Worm (Caenorhabditis elegans) whole organism, late embryonic: Measurements from ENCODE around the gene F46F5.16.

Source experiments
- Y22D7AL.16 ChIP-seq: sonication (generic microtip); optimal IDR thresholded peaks from 2 replicates; lab custom pipeline; 2016; ENCODE audit warnings: missing genetic modification characterization, missing compliant biosample characterization
- pat-9 ChIP-seq: fragments of 200-800 bp; sonication (Bioruptor generic); optimal IDR thresholded peaks from 2 replicates; lab custom pipeline; 2018; ENCODE audit warnings: mild to moderate bottlenecking, missing genetic modification characterization, moderate library complexity, missing compliant biosample characterization
- pha-4 ChIP-seq: fragments of 150-350 bp; optimal IDR thresholded peaks from 2 replicates; lab custom pipeline; 2018; ENCODE audit warnings: missing biosample characterization, missing genetic modification reagents, missing genetic modification characterization
- pqm-1 ChIP-seq: sonication (generic microtip); optimal IDR thresholded peaks from 2 replicates; lab custom pipeline; 2016; ENCODE audit warnings: missing genetic modification characterization, missing compliant biosample characterization
- ttx-3 ChIP-seq: sonication (generic microtip); optimal IDR thresholded peaks from 2 replicates; lab custom pipeline; 2016; ENCODE audit warnings: missing genetic modification reagents, missing genetic modification characterization, missing compliant biosample characterization

DNA sequence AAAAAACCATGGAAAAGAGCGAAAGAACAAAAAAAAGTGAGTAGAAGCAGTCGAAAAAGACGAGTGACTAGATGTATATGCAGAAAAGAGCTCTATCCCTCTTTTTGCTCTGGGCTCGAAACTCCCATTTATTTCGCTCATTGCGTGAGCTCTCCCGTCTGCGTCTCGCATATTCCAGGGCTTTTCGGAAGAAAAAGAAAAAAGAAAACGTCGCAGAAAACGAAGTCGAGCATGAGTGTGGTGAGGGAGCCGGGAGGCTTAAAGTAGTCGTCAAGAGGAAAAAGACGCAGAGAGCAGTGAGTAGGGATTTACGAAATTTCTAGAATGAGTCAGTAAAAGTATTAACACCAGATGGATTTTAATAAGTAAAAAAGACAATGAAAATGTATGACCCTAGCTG, 27.2 kb upstream of the F46F5.16 start:
- TF ChIP-seq pqm-1 (tag; lab: Kevin White, UChicago): no peak
- TF ChIP-seq ttx-3: no peak
- no peak for TF ChIP-seq pha-4
- no peak for TF ChIP-seq pat-9 (tag; lab: Kevin White, UChicago)
- no peak for TF ChIP-seq Y22D7AL.16 (tag; lab: Kevin White, UChicago)
